Worm (Caenorhabditis elegans) whole organism, L3 larva: ENCODE results near the gene skat-1.

ENCODE experiments used
- ceh-9 ChIP-seq: sonication (generic microtip); optimal IDR thresholded peaks from 2 replicates; lab custom pipeline; 2018; ENCODE audit warnings: missing biosample characterization, missing genetic modification characterization
- egl-27 ChIP-seq: sonication (generic microtip); optimal IDR thresholded peaks from 4 replicates; lab custom pipeline; 2017; ENCODE audit warnings: missing biosample characterization, missing genetic modification reagents, missing genetic modification characterization
- lin-15B ChIP-seq: fragments of 150-350 bp; optimal IDR thresholded peaks from 2 replicates; lab custom pipeline; 2014; ENCODE audit warnings: missing biosample characterization, missing genetic modification characterization
- mdl-1 ChIP-seq: fragments of 150-350 bp; optimal IDR thresholded peaks from 2 replicates; lab custom pipeline; 2014; ENCODE audit warnings: missing biosample characterization, missing genetic modification characterization
- nfya-1 ChIP-seq: sonication (generic microtip); optimal IDR thresholded peaks from 2 replicates; lab custom pipeline; 2017; ENCODE audit warnings: missing genetic modification characterization, mild to moderate bottlenecking, missing compliant biosample characterization, antibody characterized with exemption, moderate library complexity; ENCODE audit not compliant: insufficient read depth
- nhr-237 ChIP-seq: fragments of 150-350 bp; optimal IDR thresholded peaks from 2 replicates; lab custom pipeline; 2014; ENCODE audit warnings: missing biosample characterization, missing genetic modification characterization
- nhr-28 ChIP-seq: fragments of 150-350 bp; optimal IDR thresholded peaks from 2 replicates; lab custom pipeline; 2014; ENCODE audit warnings: missing biosample characterization, missing genetic modification characterization
- snpc-4 ChIP-seq: fragments of 150-350 bp; optimal IDR thresholded peaks from 2 replicates; lab custom pipeline; 2014; ENCODE audit warnings: missing biosample characterization, missing genetic modification characterization
- ztf-4 ChIP-seq: fragments of 150-350 bp; optimal IDR thresholded peaks from 2 replicates; lab custom pipeline; 2014; ENCODE audit warnings: missing biosample characterization, missing genetic modification characterization

- TF ChIP-seq nhr-237 (tag; lab: Kevin White, UChicago) (no peak), lin-15B (tag; lab: Kevin White, UChicago) (no peak), ztf-4 (tag; lab: Kevin White, UChicago) (no peak), mdl-1 (no peak), nfya-1 (no peak), snpc-4 (tag; lab: Kevin White, UChicago) (no peak), nhr-28 (tag; lab: Kevin White, UChicago) (no peak), ceh-9 (tag; lab: Kevin White, UChicago) (no peak), egl-27 (tag; lab: Kevin White, UChicago) (no peak)
Observed at ce11 chrIII:9043200-9043599, 46.6 kb upstream of the skat-1 start, which contains the start of gene nac-2.
